Worm (Caenorhabditis elegans): ENCODE data around the gene cblc-1.
"Not testable (repeated sequence)": the region's sequence is repeated elsewhere in the genome, so short reads cannot be mapped to it uniquely, and the experiment has no call there.

cblc-1 gene

DNA sequence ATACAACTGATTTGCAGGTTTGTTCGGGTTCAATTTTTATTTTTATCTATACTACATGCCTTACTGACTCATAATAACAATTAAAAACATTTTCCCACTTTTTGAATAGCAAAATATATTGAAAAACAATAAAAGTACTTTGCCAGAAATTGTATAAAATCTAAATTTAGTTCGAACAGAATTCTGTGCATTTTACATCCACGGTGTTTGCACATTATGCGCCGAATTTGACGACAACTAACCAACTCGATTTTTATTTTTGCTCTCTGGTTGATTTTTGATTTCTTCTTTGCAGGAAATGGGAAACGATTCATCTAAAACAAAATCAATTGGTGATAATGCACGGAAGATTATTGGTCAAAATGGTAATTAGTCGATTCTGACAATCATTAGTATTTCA, 5.8 kb upstream of the cblc-1 start:
- TF ChIP-seq klf-2 (GFP tag; conservative IDR thresholded peaks at IDR 0.05) (no peak), T22C8.4 (GFP tag; IDR thresholded peaks at IDR 0.05) (no peak), tab-1 (GFP tag; IDR thresholded peaks at IDR 0.05) (no peak), med-1 (GFP tag; optimal IDR thresholded peaks at IDR 0.05; ENCODE audit: insufficient read depth) (no peak), cog-1 (tag; optimal IDR thresholded peaks at IDR 0.05) (no peak), ref-1 (GFP tag; conservative IDR thresholded peaks at IDR 0.05) (no peak), flt-1 (GFP tag; IDR thresholded peaks at IDR 0.05) (no peak), ztf-29 (GFP tag; IDR thresholded peaks at IDR 0.05) (no peak), ztf-23 (GFP tag; IDR thresholded peaks at IDR 0.05) (no peak)

DNA sequence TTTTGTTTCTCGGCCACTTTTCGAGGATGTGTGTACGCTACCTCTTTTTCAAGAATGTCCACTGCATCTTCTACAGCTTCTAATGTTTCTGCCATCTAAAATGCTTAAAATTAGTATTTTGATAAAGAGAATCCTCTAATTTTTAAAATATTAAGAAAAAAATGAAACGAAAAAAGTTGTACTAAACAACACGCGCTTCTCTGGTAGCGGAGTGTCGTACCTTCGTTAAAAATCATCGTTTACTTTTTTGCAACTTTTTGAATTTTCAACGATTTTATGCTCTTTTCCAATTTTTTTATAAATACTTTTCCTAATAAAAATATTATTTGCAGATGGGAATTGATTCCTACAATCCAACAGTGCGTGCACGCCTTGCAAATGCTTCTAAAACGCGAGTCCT, 4.7 kb upstream of the cblc-1 start, which contains the start of the genes gldi-11 and ZK546.2:
Gene gldi-11, minus strand, starts transcription at position 95 of the 400 bp plus-strand sequence.
Gene ZK546.2, plus strand, starts transcription at position 333 of the 400 bp plus-strand sequence.
- TF ChIP-seq ztf-29 (GFP tag; IDR thresholded peaks at IDR 0.05) (no peak), ztf-23 (GFP tag; IDR thresholded peaks at IDR 0.05) (no peak), ref-1 (GFP tag; conservative IDR thresholded peaks at IDR 0.05) (no peak), klf-2 (GFP tag; conservative IDR thresholded peaks at IDR 0.05) (no peak), flt-1 (GFP tag; IDR thresholded peaks at IDR 0.05) (no peak), T22C8.4 (GFP tag; IDR thresholded peaks at IDR 0.05) (no peak)

DNA sequence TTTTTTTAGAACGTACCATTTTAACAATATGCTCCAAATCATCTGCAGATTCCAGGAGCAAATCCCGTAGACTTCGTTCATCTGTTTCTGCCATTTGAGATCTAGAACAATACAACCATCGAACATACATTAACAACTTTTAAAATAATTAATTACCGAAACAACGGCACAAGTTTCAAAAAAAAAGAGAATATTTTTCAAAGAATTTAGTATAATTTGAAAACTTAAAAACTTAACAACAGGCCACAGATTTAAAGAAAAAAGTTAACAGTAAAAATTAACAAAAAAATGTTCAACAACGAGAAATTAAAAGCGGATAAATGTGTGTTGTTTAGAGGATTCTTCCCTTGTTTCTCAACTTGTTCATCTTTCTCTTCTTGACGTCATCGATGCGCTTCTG, 2.9 kb upstream of the cblc-1 start, which contains the start of gene mdt-4:
Gene mdt-4, minus strand, starts transcription at position 101 of the 400 bp plus-strand sequence.
- no peak for TF ChIP-seq ztf-23 (GFP tag; IDR thresholded peaks at IDR 0.05)
- TF ChIP-seq tab-1 (GFP tag; IDR thresholded peaks at IDR 0.05), result no peak
- TF ChIP-seq T22C8.4 (GFP tag; IDR thresholded peaks at IDR 0.05), result no peak
- TF ChIP-seq flt-1 (GFP tag; IDR thresholded peaks at IDR 0.05), result no peak
- TF ChIP-seq med-1 (GFP tag; optimal IDR thresholded peaks at IDR 0.05; ENCODE audit: insufficient read depth), result no peak
- TF ChIP-seq cog-1 (tag; optimal IDR thresholded peaks at IDR 0.05), result no peak
- no peak for TF ChIP-seq klf-2 (GFP tag; conservative IDR thresholded peaks at IDR 0.05)
- TF ChIP-seq ref-1 (GFP tag; conservative IDR thresholded peaks at IDR 0.05), result no peak
- TF ChIP-seq ztf-29 (GFP tag; IDR thresholded peaks at IDR 0.05), result no peak

DNA sequence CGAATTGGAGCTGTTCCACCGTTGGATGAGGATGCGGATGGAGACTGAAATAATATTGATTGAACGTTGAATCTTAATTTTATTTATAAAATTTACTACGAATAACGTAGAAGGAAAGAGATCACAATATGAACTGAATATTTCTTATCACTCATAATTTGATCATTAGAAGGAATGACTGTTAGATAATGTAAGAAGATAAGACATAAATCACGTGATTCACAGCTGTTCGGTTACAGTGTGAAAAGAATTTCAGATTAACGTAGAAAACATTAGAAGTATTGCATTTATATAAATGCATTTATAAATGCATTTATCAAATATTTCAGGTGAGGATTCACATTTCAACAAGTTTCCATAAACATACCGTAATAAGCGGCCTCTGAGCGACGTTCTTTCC, 1.9 kb upstream of the cblc-1 start:
- TF ChIP-seq flt-1 (GFP tag; IDR thresholded peaks at IDR 0.05) (no peak), ztf-29 (GFP tag; IDR thresholded peaks at IDR 0.05) (no peak), klf-2 (GFP tag; conservative IDR thresholded peaks at IDR 0.05) (no peak), cog-1 (tag; optimal IDR thresholded peaks at IDR 0.05) (no peak), tab-1 (GFP tag; IDR thresholded peaks at IDR 0.05) (no peak), med-1 (GFP tag; optimal IDR thresholded peaks at IDR 0.05; ENCODE audit: insufficient read depth) (no peak), ref-1 (GFP tag; conservative IDR thresholded peaks at IDR 0.05) (no peak), T22C8.4 (GFP tag; IDR thresholded peaks at IDR 0.05) (no peak), ztf-23 (GFP tag; IDR thresholded peaks at IDR 0.05) (no peak)

DNA sequence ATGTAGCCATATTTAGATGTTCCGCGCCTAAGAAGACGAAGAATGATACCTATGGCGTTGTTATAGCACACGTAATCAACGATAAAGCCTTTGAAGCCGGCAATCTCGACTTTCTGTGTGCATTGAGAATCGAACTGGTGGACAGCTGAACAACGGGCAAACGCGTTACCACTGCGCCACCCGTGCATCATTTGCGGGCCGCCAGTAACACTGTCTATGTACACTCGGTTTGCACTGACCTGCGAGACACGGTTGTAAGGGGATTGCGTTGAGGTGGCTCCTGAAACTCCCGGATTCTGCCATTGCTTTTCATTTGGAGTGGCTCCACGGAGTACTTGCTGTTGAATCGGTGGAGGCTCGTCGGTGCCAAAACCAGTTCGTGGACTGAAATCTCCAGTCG, 1.4 kb upstream of the cblc-1 start:
- TF ChIP-seq ztf-23 (GFP tag; IDR thresholded peaks at IDR 0.05), result peak; percentile 80
- peak; percentile 93 for TF ChIP-seq flt-1 (GFP tag; IDR thresholded peaks at IDR 0.05)
- TF ChIP-seq klf-2 (GFP tag; conservative IDR thresholded peaks at IDR 0.05), result peak; percentile 51; the same call in 1 of the 2 replicates
- TF ChIP-seq tab-1 (GFP tag; IDR thresholded peaks at IDR 0.05), result peak; percentile 88
- peak; percentile 71 for TF ChIP-seq cog-1 (tag; optimal IDR thresholded peaks at IDR 0.05)
- TF ChIP-seq ref-1 (GFP tag; conservative IDR thresholded peaks at IDR 0.05), result peak; percentile 66
- peak; percentile 90 for TF ChIP-seq ztf-29 (GFP tag; IDR thresholded peaks at IDR 0.05)
- TF ChIP-seq T22C8.4 (GFP tag; IDR thresholded peaks at IDR 0.05), result peak; percentile 42
- peak; percentile 27 for TF ChIP-seq med-1 (GFP tag; optimal IDR thresholded peaks at IDR 0.05; ENCODE audit: insufficient read depth)

DNA sequence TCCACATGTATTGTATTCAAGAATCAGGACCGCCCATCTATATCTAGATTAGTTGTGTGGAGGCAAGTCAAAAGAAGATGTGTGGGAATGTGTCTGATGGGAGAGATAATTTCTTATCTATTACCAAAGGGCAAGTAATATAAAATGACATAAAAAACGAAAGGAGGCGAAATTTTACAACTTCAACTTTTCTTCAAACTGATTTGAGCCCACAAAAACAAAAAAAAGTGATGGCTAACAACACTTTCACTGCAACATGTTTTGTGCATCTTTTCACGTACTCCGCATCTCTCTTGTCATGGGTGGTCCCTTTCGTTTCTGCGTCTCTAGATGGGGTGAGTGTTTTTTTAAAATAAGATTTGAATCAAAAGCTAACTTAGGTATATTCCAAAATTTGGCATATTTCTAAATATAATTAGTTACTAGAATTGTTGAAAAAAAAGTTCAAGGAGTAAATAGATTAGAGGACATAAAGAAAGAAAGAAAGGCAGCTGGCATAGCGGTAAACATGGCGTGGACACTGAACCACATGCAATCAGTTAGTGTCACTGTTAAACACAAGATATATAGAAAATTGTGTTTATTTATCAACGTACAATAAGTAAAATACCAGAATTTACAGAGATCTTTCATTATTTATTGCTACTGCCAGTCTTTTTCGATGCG, 724 bp upstream of the cblc-1 start, which contains the start of gene ZK546.19:
Gene ZK546.19, plus strand, starts transcription at position 186 of the 666 bp plus-strand sequence.
- TF ChIP-seq flt-1 (GFP tag; IDR thresholded peaks at IDR 0.05), result no peak
- no peak for TF ChIP-seq cog-1 (tag; optimal IDR thresholded peaks at IDR 0.05)
- no peak for TF ChIP-seq med-1 (GFP tag; optimal IDR thresholded peaks at IDR 0.05; ENCODE audit: insufficient read depth)
- TF ChIP-seq tab-1 (GFP tag; IDR thresholded peaks at IDR 0.05), result no peak

DNA sequence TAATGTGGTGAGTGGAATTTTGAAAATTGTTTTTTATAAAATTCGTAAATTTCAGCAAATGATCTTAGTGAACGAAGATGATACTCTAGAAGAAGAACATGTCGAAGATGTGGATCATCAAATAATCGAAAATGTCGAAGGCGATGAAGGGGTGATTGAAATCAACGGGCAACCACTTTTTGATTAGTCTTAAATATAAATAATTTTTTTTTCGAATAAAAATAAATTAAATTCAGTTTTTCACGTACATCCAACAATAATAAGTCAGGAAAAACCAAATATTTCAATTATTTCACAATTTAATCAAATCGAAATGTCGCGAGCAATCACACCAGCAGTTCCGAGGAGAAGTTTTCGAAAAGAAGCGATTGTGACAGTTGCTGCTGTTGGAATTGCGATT, 3.2 kb downstream of the cblc-1 start, which contains the start of gene ZK546.4:
Gene ZK546.4, plus strand, starts transcription at position 301 of the 400 bp plus-strand sequence.
- TF ChIP-seq tab-1 (GFP tag; IDR thresholded peaks at IDR 0.05) (no peak), ztf-29 (GFP tag; IDR thresholded peaks at IDR 0.05) (no peak), med-1 (GFP tag; optimal IDR thresholded peaks at IDR 0.05; ENCODE audit: insufficient read depth) (no peak), flt-1 (GFP tag; IDR thresholded peaks at IDR 0.05) (no peak)

DNA sequence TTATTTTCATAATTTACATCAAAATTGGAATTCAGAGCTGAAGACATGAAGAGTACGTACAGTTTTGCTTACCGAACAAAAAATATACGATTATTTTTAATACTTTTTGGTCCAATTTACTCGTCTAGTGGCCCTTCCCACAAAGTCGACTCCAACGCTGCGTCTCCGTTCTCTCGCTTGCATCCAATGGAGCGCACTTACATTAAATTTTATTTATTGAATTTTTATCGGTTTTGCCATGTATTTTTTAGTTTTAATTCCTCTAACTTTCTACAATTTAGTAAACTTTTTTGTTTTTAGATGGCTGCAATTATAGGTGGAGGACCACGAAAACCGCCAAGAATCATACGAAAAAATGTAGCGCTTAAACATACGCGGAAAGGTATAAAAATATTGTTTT, 5.4 kb downstream of the cblc-1 start, which contains the start of gene ZK546.5:
Gene ZK546.5, plus strand, starts transcription at position 301 of the 400 bp plus-strand sequence.
- TF ChIP-seq flt-1 (GFP tag; IDR thresholded peaks at IDR 0.05) (no peak), klf-2 (GFP tag; conservative IDR thresholded peaks at IDR 0.05) (no peak)

DNA sequence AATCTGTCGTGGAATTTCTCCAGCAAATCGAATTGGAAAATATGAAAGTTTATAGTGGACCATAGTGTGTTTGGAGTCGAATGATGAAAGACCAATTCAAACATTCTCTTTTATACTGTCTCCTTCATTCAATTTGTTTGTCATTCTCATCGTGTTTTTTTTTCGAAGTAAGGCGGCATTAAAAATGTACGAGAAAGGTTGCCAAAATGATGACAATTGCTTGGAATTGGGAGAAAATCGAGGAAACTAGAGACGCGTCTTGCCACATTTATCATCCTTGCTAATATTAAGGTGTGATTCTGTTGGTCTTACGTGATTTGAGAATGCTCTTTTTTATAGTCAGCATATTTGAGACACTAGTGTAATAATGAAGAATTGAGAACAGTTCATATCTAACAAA, 6.0 kb downstream of the cblc-1 start, which contains the start of gene gst-30:
Gene gst-30, minus strand, starts transcription at position 101 of the 400 bp plus-strand sequence.
- TF ChIP-seq flt-1 (GFP tag; IDR thresholded peaks at IDR 0.05) (no peak), ztf-29 (GFP tag; IDR thresholded peaks at IDR 0.05) (no peak), ref-1 (GFP tag; conservative IDR thresholded peaks at IDR 0.05) (no peak), med-1 (GFP tag; optimal IDR thresholded peaks at IDR 0.05; ENCODE audit: insufficient read depth) (no peak), cog-1 (tag; optimal IDR thresholded peaks at IDR 0.05) (no peak), tab-1 (GFP tag; IDR thresholded peaks at IDR 0.05) (no peak), ztf-23 (GFP tag; IDR thresholded peaks at IDR 0.05) (no peak), T22C8.4 (GFP tag; IDR thresholded peaks at IDR 0.05) (no peak), klf-2 (GFP tag; conservative IDR thresholded peaks at IDR 0.05) (no peak)

DNA sequence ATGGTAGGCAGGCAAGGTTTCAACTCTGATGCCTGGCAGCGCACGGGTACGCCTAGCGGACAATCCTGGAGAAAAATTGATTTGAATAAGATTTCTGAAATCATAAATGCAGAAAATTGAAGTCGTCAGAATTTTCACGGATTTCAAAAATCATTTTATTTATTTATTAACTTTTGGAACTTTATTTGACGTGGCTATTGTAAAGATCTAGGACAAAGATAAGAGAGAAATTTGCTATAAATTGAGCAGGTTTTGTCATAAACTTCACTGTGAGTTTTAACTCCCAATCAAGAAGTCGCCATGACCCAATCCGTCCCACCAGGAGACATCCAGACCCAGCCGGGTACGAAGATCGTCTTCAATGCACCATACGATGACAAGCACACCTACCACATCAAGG, 8.2 kb downstream of the cblc-1 start, which contains the start of gene msp-152:
Gene msp-152, plus strand, starts transcription at position 301 of the 400 bp plus-strand sequence.
- not testable (repeated sequence) for TF ChIP-seq klf-2 (GFP tag; conservative IDR thresholded peaks at IDR 0.05); T22C8.4 (GFP tag; IDR thresholded peaks at IDR 0.05); med-1 (GFP tag; optimal IDR thresholded peaks at IDR 0.05; ENCODE audit: insufficient read depth)
